Fruit fly (Drosophila melanogaster): ENCODE results near the gene Msp300.

dm6 chr2L:5229735-5230347, 129.2 kb downstream of the Msp300 start:
- TF ChIP-seq CG18011 (GFP tag; optimal IDR thresholded peaks at IDR 0.05) (no peak), schlank (tag; optimal IDR thresholded peaks at IDR 0.05) (no peak), bigmax (GFP tag; optimal IDR thresholded peaks at IDR 0.05) (no peak), Stat92E (GFP tag; optimal IDR thresholded peaks at IDR 0.05) (no peak), CG6254 (GFP tag; optimal IDR thresholded peaks at IDR 0.05) (no peak), sna (GFP tag; IDR thresholded peaks at IDR 0.05; ENCODE audit: partially characterized antibody) (no peak), Hr39 (optimal IDR thresholded peaks at IDR 0.05) (no peak), ttk (GFP tag; IDR thresholded peaks at IDR 0.05) (no peak), cwo (GFP tag; optimal IDR thresholded peaks at IDR 0.05) (no peak), TFAM (GFP tag; optimal IDR thresholded peaks at IDR 0.05) (no peak), CG14050 (GFP tag; IDR thresholded peaks at IDR 0.05) (no peak), corto (GFP tag; optimal IDR thresholded peaks at IDR 0.05) (no peak), zfh2 (GFP tag; optimal IDR thresholded peaks at IDR 0.05) (no peak), CG12769 (tag; optimal IDR thresholded peaks at IDR 0.05) (peak; percentile 5)

All from whole organism, embryonic.